Fruit fly (Drosophila melanogaster) whole organism, adult: ENCODE data around the gene Saf6.
A peak's percentile ranks its signal among the peaks of the same experiment; 100 is the strongest.

ENCODE experiments used
- CG11617 ChIP-seq: fragments of 200-800 bp; sonication (Bioruptor generic); optimal IDR thresholded peaks from 2 replicates; lab custom pipeline; 2017; ENCODE audit warnings: mild to moderate bottlenecking, missing biosample characterization, missing genetic modification reagents, missing genetic modification characterization
- CG12768 ChIP-seq: fragments of 200-800 bp; sonication (Bioruptor generic); optimal IDR thresholded peaks from 2 replicates; lab custom pipeline; 2017; ENCODE audit warnings: missing biosample characterization, missing genetic modification characterization, mild to moderate bottlenecking, moderate library complexity, missing genetic modification reagents
- CG14711 ChIP-seq: fragments of 200-800 bp; sonication (Bioruptor generic); optimal IDR thresholded peaks from 2 replicates; lab custom pipeline; 2018; ENCODE audit warnings: missing biosample characterization, mild to moderate bottlenecking, missing genetic modification characterization, moderate library complexity
- CG1620 ChIP-seq: fragments of 200-800 bp; sonication (Bioruptor generic); optimal IDR thresholded peaks from 2 replicates; lab custom pipeline; 2016; ENCODE audit warnings: missing biosample characterization, missing genetic modification characterization
- CG33017 ChIP-seq: fragments of 200-800 bp; sonication (Bioruptor generic); optimal IDR thresholded peaks from 2 replicates; lab custom pipeline; 2018; ENCODE audit warnings: missing biosample characterization, mild to moderate bottlenecking, missing genetic modification characterization, moderate library complexity
- CG5204 ChIP-seq: fragments of 200-800 bp; sonication (Bioruptor generic); optimal IDR thresholded peaks from 2 replicates; lab custom pipeline; 2016; ENCODE audit warnings: missing biosample characterization, missing genetic modification characterization
- CG7045 ChIP-seq: fragments of 200-800 bp; sonication (Bioruptor generic); optimal IDR thresholded peaks from 2 replicates; lab custom pipeline; 2017; ENCODE audit warnings: missing biosample characterization, mild to moderate bottlenecking, missing genetic modification characterization
- CG7101 ChIP-seq: fragments of 200-800 bp; sonication (Bioruptor generic); optimal IDR thresholded peaks from 2 replicates; lab custom pipeline; 2018; ENCODE audit warnings: missing biosample characterization, mild to moderate bottlenecking, missing genetic modification characterization, moderate library complexity
- Clk ChIP-seq: fragments of 200-800 bp; sonication (Bioruptor generic); optimal IDR thresholded peaks from 2 replicates; lab custom pipeline; 2017; ENCODE audit warnings: missing biosample characterization, missing genetic modification characterization
- Crg-1 ChIP-seq: fragments of 200-800 bp; sonication (Bioruptor generic); optimal IDR thresholded peaks from 2 replicates; lab custom pipeline; 2016; ENCODE audit warnings: missing biosample characterization, missing genetic modification characterization
- Hr96 ChIP-seq: fragments of 200-800 bp; sonication (Bioruptor generic); optimal IDR thresholded peaks from 2 replicates; lab custom pipeline; 2016; ENCODE audit warnings: missing biosample characterization, missing genetic modification characterization
- Mnt ChIP-seq: fragments of 200-800 bp; sonication (Bioruptor generic); optimal IDR thresholded peaks from 2 replicates; lab custom pipeline; 2016; ENCODE audit warnings: missing biosample characterization, mild to moderate bottlenecking, missing genetic modification characterization
- bab1 ChIP-seq: fragments of 200-800 bp; sonication (Bioruptor generic); optimal IDR thresholded peaks from 3 replicates; lab custom pipeline; 2019; ENCODE audit warnings: missing biosample characterization, mild to moderate bottlenecking, missing genetic modification characterization, moderate library complexity
- cic ChIP-seq: fragments of 200-800 bp; sonication (Bioruptor generic); optimal IDR thresholded peaks from 2 replicates; lab custom pipeline; 2017; ENCODE audit warnings: missing biosample characterization, mild to moderate bottlenecking, missing genetic modification characterization, moderate library complexity
- cnc ChIP-seq, 2 experiments: fragments of >200 bp; optimal IDR thresholded peaks; 2 replicates each; lab custom pipeline; 2017
- kay ChIP-seq: fragments of 200-800 bp; sonication (Bioruptor generic); peaks from one replicate; lab custom pipeline; 2016; ENCODE audit warnings: missing biosample characterization, missing genetic modification characterization, borderline replicate concordance
- ovo ChIP-seq: fragments of 200-800 bp; sonication (Bioruptor generic); optimal IDR thresholded peaks from 2 replicates; lab custom pipeline; 2016; ENCODE audit warnings: missing biosample characterization, missing genetic modification characterization
- pad ChIP-seq: fragments of 200-800 bp; sonication (Bioruptor generic); optimal IDR thresholded peaks from 3 replicates; lab custom pipeline; 2017; ENCODE audit warnings: missing biosample characterization, missing genetic modification characterization, mild to moderate bottlenecking, moderate library complexity, missing genetic modification reagents
- tj ChIP-seq: fragments of 200-800 bp; sonication (Bioruptor generic); optimal IDR thresholded peaks from 3 replicates; lab custom pipeline; 2017; ENCODE audit warnings: missing biosample characterization, mild to moderate bottlenecking, missing genetic modification characterization, moderate library complexity
- toe ChIP-seq: fragments of 200-800 bp; sonication (Bioruptor generic); optimal IDR thresholded peaks from 2 replicates; lab custom pipeline; 2016; ENCODE audit warnings: missing biosample characterization, missing genetic modification characterization

The Saf6 gene

dm6 chr2L:852647-853111, 36.9 kb upstream of the Saf6 start, which contains the start of the genes CG4291 and kraken:
CG4291 (minus strand) TSS chr2L:852730.
kraken (plus strand) TSS chr2L:852768.
- TF ChIP-seq CG12768 (peak; percentile 87), CG33017 (peak; percentile 44), cic (GFP tag; lab: Kevin White, UChicago) (peak; percentile 53), Mnt (GFP tag; lab: Kevin White, UChicago) (peak; percentile 91), tj (GFP tag; lab: Kevin White, UChicago) (peak; percentile 46), CG7045 (GFP tag; lab: Kevin White, UChicago) (peak; percentile 45), cnc (optimal IDR thresholded peaks at IDR 0.05; lab: Kevin White, UChicago) (no peak), CG5204 (no peak), bab1 (GFP tag; lab: Kevin White, UChicago) (peak; percentile 72), CG1620 (peak; percentile 66), kay (no peak), toe (peak; percentile 74), CG7101 (tag; lab: Kevin White, UChicago) (peak; percentile 63), Clk (GFP tag; lab: Kevin White, UChicago) (no peak), CG11617 (GFP tag; lab: Kevin White, UChicago) (peak; percentile 51), Crg-1 (peak; percentile 39), Hr96 (GFP tag; lab: Kevin White, UChicago) (peak; percentile 25), ovo (GFP tag; lab: Kevin White, UChicago) (peak; percentile 48), CG14711 (tag; lab: Kevin White, UChicago) (peak; percentile 28), pad (peak; percentile 39)

- TF ChIP-seq CG12768 (peak; percentile 23), Hr96 (GFP tag; lab: Kevin White, UChicago) (peak; percentile 16), CG33017 (peak; percentile 26), cnc (optimal IDR thresholded peaks at IDR 0.05; lab: Kevin White, UChicago) (no peak), bab1 (GFP tag; lab: Kevin White, UChicago) (peak; percentile 66), Clk (GFP tag; lab: Kevin White, UChicago) (no peak), ovo (GFP tag; lab: Kevin White, UChicago) (no peak), tj (GFP tag; lab: Kevin White, UChicago) (peak; percentile 60), Mnt (GFP tag; lab: Kevin White, UChicago) (peak; percentile 75), CG7101 (tag; lab: Kevin White, UChicago) (peak; percentile 62), CG14711 (tag; lab: Kevin White, UChicago) (peak; percentile 60), CG11617 (GFP tag; lab: Kevin White, UChicago) (peak; percentile 14), CG1620 (peak; percentile 55), cic (GFP tag; lab: Kevin White, UChicago) (peak; percentile 27), kay (no peak), CG7045 (GFP tag; lab: Kevin White, UChicago) (peak; percentile 2)
These were observed 35.0 kb upstream of the Saf6 start, which contains the start of gene drongo for dm6 chr2L:850727-851257. drongo (minus strand) TSS chr2L:851071.

- no peak for TF ChIP-seq CG5204
- TF ChIP-seq Clk (GFP tag; lab: Kevin White, UChicago) = no peak
- TF ChIP-seq CG14711 (tag; lab: Kevin White, UChicago) = no peak
- no peak for TF ChIP-seq CG7045 (GFP tag; lab: Kevin White, UChicago)
- no peak for TF ChIP-seq toe
- TF ChIP-seq Hr96 (GFP tag; lab: Kevin White, UChicago) = no peak
- no peak for TF ChIP-seq tj (GFP tag; lab: Kevin White, UChicago)
- TF ChIP-seq CG12768 = no peak
- no peak for TF ChIP-seq Crg-1
- no peak for TF ChIP-seq bab1 (GFP tag; lab: Kevin White, UChicago)
- TF ChIP-seq CG7101 (tag; lab: Kevin White, UChicago) = no peak
- no peak for TF ChIP-seq cic (GFP tag; lab: Kevin White, UChicago)
- TF ChIP-seq CG1620 = no peak
- no peak for TF ChIP-seq cnc (optimal IDR thresholded peaks at IDR 0.05; lab: Kevin White, UChicago)
- no peak for TF ChIP-seq CG11617 (GFP tag; lab: Kevin White, UChicago)
- no peak for TF ChIP-seq ovo (GFP tag; lab: Kevin White, UChicago)
These were observed 34.2 kb upstream of the Saf6 start for dm6 chr2L:849787-850512.

- TF ChIP-seq toe = no peak
- TF ChIP-seq CG12768 = no peak
- no peak for TF ChIP-seq CG7045 (GFP tag; lab: Kevin White, UChicago)
- TF ChIP-seq Mnt (GFP tag; lab: Kevin White, UChicago) = no peak
- TF ChIP-seq ovo (GFP tag; lab: Kevin White, UChicago) = no peak
- TF ChIP-seq CG7101 (tag; lab: Kevin White, UChicago) = no peak
- no peak for TF ChIP-seq tj (GFP tag; lab: Kevin White, UChicago)
- no peak for TF ChIP-seq Crg-1
- no peak for TF ChIP-seq bab1 (GFP tag; lab: Kevin White, UChicago)
- TF ChIP-seq CG33017 = no peak
- TF ChIP-seq Hr96 (GFP tag; lab: Kevin White, UChicago) = no peak
- no peak for TF ChIP-seq CG5204
- TF ChIP-seq pad = no peak
These were observed 33.5 kb upstream of the Saf6 start for dm6 chr2L:849138-849744.

- TF ChIP-seq CG14711 (tag; lab: Kevin White, UChicago) (no peak), CG7045 (GFP tag; lab: Kevin White, UChicago) (no peak), tj (GFP tag; lab: Kevin White, UChicago) (no peak), CG11617 (GFP tag; lab: Kevin White, UChicago) (no peak), CG33017 (no peak), bab1 (GFP tag; lab: Kevin White, UChicago) (no peak), toe (no peak)
These were observed 32.4 kb upstream of the Saf6 start for dm6 chr2L:847988-848622.
